Worm (Caenorhabditis elegans) whole organism, late embryonic: Measurements from ENCODE around the gene W05B10.4.

ENCODE experiments used
- F13H6.1 ChIP-seq: sonication (generic microtip); optimal IDR thresholded peaks from 2 replicates; lab custom pipeline; 2016; ENCODE audit warnings: missing genetic modification characterization, missing compliant biosample characterization
- ama-1 ChIP-seq: fragments of 150-350 bp; optimal IDR thresholded peaks from 2 replicates; lab custom pipeline; 2014
- ceh-48 ChIP-seq: sonication (generic microtip); optimal IDR thresholded peaks from 2 replicates; lab custom pipeline; 2016; ENCODE audit warnings: missing genetic modification characterization, inconsistent platforms, missing compliant biosample characterization
- ceh-9 ChIP-seq: sonication (generic microtip); optimal IDR thresholded peaks from 2 replicates; lab custom pipeline; 2016; ENCODE audit warnings: mild to moderate bottlenecking, missing genetic modification characterization, inconsistent platforms, missing compliant biosample characterization
- elt-4 ChIP-seq: sonication (generic microtip); optimal IDR thresholded peaks from 2 replicates; lab custom pipeline; 2016; ENCODE audit warnings: missing genetic modification characterization, missing compliant biosample characterization
- hlh-15 ChIP-seq: sonication (generic microtip); optimal IDR thresholded peaks from 2 replicates; lab custom pipeline; 2016; ENCODE audit warnings: missing genetic modification characterization, missing compliant biosample characterization
- madf-2 ChIP-seq: sonication (generic microtip); optimal IDR thresholded peaks from 2 replicates; lab custom pipeline; 2017; ENCODE audit warnings: missing genetic modification characterization, missing compliant biosample characterization
- mec-3 ChIP-seq: sonication (generic microtip); optimal IDR thresholded peaks from 2 replicates; lab custom pipeline; 2016; ENCODE audit warnings: borderline replicate concordance, missing genetic modification characterization, missing compliant biosample characterization
- nhr-11 ChIP-seq: fragments of 150-350 bp; optimal IDR thresholded peaks from 2 replicates; lab custom pipeline; 2014; ENCODE audit warnings: missing biosample characterization, missing genetic modification characterization
- npax-4 ChIP-seq: sonication (generic microtip); optimal IDR thresholded peaks from 2 replicates; lab custom pipeline; 2016; ENCODE audit warnings: missing genetic modification characterization, missing compliant biosample characterization
- pros-1 ChIP-seq: fragments of 150-350 bp; optimal IDR thresholded peaks from 2 replicates; lab custom pipeline; 2014; ENCODE audit warnings: missing biosample characterization, missing genetic modification reagents, missing genetic modification characterization
- ref-2 ChIP-seq: sonication (generic microtip); optimal IDR thresholded peaks from 2 replicates; lab custom pipeline; 2016; ENCODE audit warnings: missing genetic modification characterization, missing compliant biosample characterization

DNA sequence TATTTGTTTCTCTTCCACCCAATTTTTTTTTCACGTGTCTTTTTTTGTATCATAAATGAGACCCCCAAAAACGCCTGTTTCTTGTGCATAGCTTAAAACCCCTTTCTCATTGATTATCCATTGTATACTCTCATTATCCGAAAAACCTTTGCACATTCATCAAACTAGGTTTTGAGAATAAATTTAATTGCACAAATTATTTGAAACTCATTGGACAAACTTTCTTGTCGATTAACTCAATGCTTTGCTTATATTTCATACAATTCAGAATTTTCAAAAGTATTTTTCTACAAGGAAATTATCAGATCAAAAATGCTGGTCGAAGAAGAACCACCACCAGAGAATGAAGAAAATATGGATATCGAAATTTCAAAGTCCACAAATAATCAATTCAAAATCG, 36.1 kb downstream of the W05B10.4 start, which contains the start of gene R11D1.1:
- TF ChIP-seq ama-1 (lab: Kevin White, UChicago) (no peak), pros-1 (tag; lab: Kevin White, UChicago) (no peak), F13H6.1 (tag; lab: Kevin White, UChicago) (no peak), hlh-15 (tag; lab: Kevin White, UChicago) (no peak), npax-4 (no peak), mec-3 (tag; lab: Kevin White, UChicago) (no peak), elt-4 (tag; lab: Kevin White, UChicago) (no peak), ref-2 (tag; lab: Kevin White, UChicago) (no peak), ceh-9 (no peak), madf-2 (no peak), ceh-48 (no peak), nhr-11 (tag; lab: Kevin White, UChicago) (no peak)
